Worm (Caenorhabditis elegans) whole organism, L1 larva: ENCODE results near the gene sas-1.

Experiments
- C04F5.9 ChIP-seq: sonication (generic microtip); optimal IDR thresholded peaks from 2 replicates; lab custom pipeline; 2016; ENCODE audit warnings: missing genetic modification characterization, missing compliant biosample characterization
- C16A3.4 ChIP-seq: fragments of 150-350 bp; optimal IDR thresholded peaks from 2 replicates; lab custom pipeline; 2014; ENCODE audit warnings: missing biosample characterization, missing genetic modification characterization
- F16B12.6 ChIP-seq: fragments of 150-350 bp; optimal IDR thresholded peaks from 2 replicates; lab custom pipeline; 2014; ENCODE audit warnings: missing biosample characterization, missing genetic modification characterization
- Y116A8C.19 ChIP-seq: sonication (generic microtip); optimal IDR thresholded peaks from 2 replicates; lab custom pipeline; 2016; ENCODE audit warnings: missing compliant biosample characterization, missing genetic modification characterization, borderline replicate concordance
- aha-1 ChIP-seq: fragments of 150-350 bp; optimal IDR thresholded peaks from 2 replicates; lab custom pipeline; 2014; ENCODE audit warnings: missing biosample characterization, missing genetic modification characterization
- ceh-8 ChIP-seq: fragments of 200-800 bp; sonication (Bioruptor generic); optimal IDR thresholded peaks from 2 replicates; lab custom pipeline; 2018; ENCODE audit warnings: mild to moderate bottlenecking, missing genetic modification characterization, moderate library complexity, missing compliant biosample characterization
- ceh-82 ChIP-seq, 3 experiments: fragments of 150-350 bp in 1 of 3; sonication (generic microtip) in 2 of 3; optimal IDR thresholded peaks; 2 replicates each; lab custom pipeline; 2014 to 2017; ENCODE audit warnings: missing biosample characterization in 3 of 3, missing genetic modification characterization in 3 of 3
- ceh-88 ChIP-seq: fragments of 200-800 bp; sonication (Bioruptor generic); IDR thresholded peaks from 2 replicates; pipeline ENCODE4 v1.3.6; 2022; ENCODE audit warnings: missing genetic modification characterization, missing compliant biosample characterization
- ceh-90 ChIP-seq: sonication (generic microtip); optimal IDR thresholded peaks from 2 replicates; lab custom pipeline; 2016; ENCODE audit warnings: missing genetic modification characterization, missing compliant biosample characterization
- efl-1 ChIP-seq, 4 experiments: fragments of 150-350 bp; optimal IDR thresholded peaks in 3 of 4; peaks in 1 of 4; 1 replicate in 1 of 4; 2 replicates in 3 of 4; lab custom pipeline; 2014; ENCODE audit warnings: missing biosample characterization in 2 of 4, missing genetic modification characterization in 2 of 4, missing genetic modification reagents in 2 of 4
- efl-3 ChIP-seq: fragments of 200-800 bp; sonication (Bioruptor generic); optimal IDR thresholded peaks from 2 replicates; lab custom pipeline; 2018; ENCODE audit warnings: mild to moderate bottlenecking, missing genetic modification characterization, missing compliant biosample characterization
- egl-27 ChIP-seq, 2 experiments: fragments of 150-350 bp in 1 of 2; sonication (generic microtip); optimal IDR thresholded peaks; 3 replicates each; lab custom pipeline; 2017 to 2018; ENCODE audit warnings: missing biosample characterization in 2 of 2, missing genetic modification characterization in 2 of 2, missing genetic modification reagents in 2 of 2
- elt-2 ChIP-seq: sonication (generic microtip); optimal IDR thresholded peaks from 2 replicates; lab custom pipeline; 2016; ENCODE audit warnings: missing genetic modification characterization, mild to moderate bottlenecking, inconsistent platforms, missing compliant biosample characterization, missing genetic modification reagents
- elt-3 ChIP-seq, 6 experiments: fragments of 150-350 bp in 1 of 6; sonication (generic microtip); optimal IDR thresholded peaks; 2 replicates each; lab custom pipeline; 2017 to 2018; ENCODE audit warnings: missing biosample characterization in 6 of 6, missing genetic modification characterization in 6 of 6, inconsistent platforms in 1 of 6
- ets-5 ChIP-seq: fragments of 200-800 bp; sonication (Bioruptor generic); IDR thresholded peaks from 2 replicates; pipeline ENCODE4 v1.3.6; 2022; ENCODE audit warnings: missing genetic modification characterization, missing compliant biosample characterization
- fkh-10 ChIP-seq: sonication (generic microtip); optimal IDR thresholded peaks from 2 replicates; lab custom pipeline; 2017; ENCODE audit warnings: missing biosample characterization, missing genetic modification reagents, missing genetic modification characterization
- fkh-8 ChIP-seq: sonication (generic microtip); optimal IDR thresholded peaks from 2 replicates; lab custom pipeline; 2016; ENCODE audit warnings: mild to moderate bottlenecking, missing genetic modification characterization, missing compliant biosample characterization
- fos-1 ChIP-seq: fragments of 150-350 bp; optimal IDR thresholded peaks from 2 replicates; lab custom pipeline; 2014; ENCODE audit warnings: missing biosample characterization, missing genetic modification characterization
- hlh-17 ChIP-seq: fragments of 200-800 bp; sonication (Bioruptor generic); optimal IDR thresholded peaks from 2 replicates; lab custom pipeline; 2018; ENCODE audit warnings: missing genetic modification characterization, mild to moderate bottlenecking, missing compliant biosample characterization, moderate library complexity, borderline replicate concordance
- hlh-4 ChIP-seq: sonication (generic microtip); optimal IDR thresholded peaks from 2 replicates; lab custom pipeline; 2016; ENCODE audit warnings: mild to moderate bottlenecking, missing genetic modification characterization, missing compliant biosample characterization
- hpl-2 ChIP-seq: fragments of 150-350 bp; optimal IDR thresholded peaks from 2 replicates; lab custom pipeline; 2014; ENCODE audit warnings: missing biosample characterization, missing genetic modification reagents, missing genetic modification characterization
- irx-1 ChIP-seq: sonication (generic microtip); optimal IDR thresholded peaks from 2 replicates; lab custom pipeline; 2016; ENCODE audit warnings: missing genetic modification characterization, missing compliant biosample characterization
- isw-1 ChIP-seq: fragments of 200-800 bp; sonication (Bioruptor generic); IDR thresholded peaks from 2 replicates; pipeline ENCODE4 v1.3.6; 2022; ENCODE audit warnings: missing genetic modification characterization, missing compliant biosample characterization
- jun-1 ChIP-seq: fragments of 150-350 bp; optimal IDR thresholded peaks from 2 replicates; lab custom pipeline; 2014; ENCODE audit warnings: missing biosample characterization, missing genetic modification reagents, missing genetic modification characterization
- lin-13 ChIP-seq: fragments of 150-350 bp; optimal IDR thresholded peaks from 2 replicates; lab custom pipeline; 2014; ENCODE audit warnings: missing biosample characterization, missing genetic modification reagents, missing genetic modification characterization
- lin-14 ChIP-seq: fragments of 200-800 bp; sonication (Bioruptor generic); optimal IDR thresholded peaks from 2 replicates; lab custom pipeline; 2018; ENCODE audit warnings: mild to moderate bottlenecking, missing genetic modification characterization, moderate library complexity, missing compliant biosample characterization
- lin-35 ChIP-seq, 2 experiments: fragments of 150-350 bp; optimal IDR thresholded peaks; 2 replicates each; lab custom pipeline; 2014; ENCODE audit warnings: missing biosample characterization in 2 of 2, missing genetic modification characterization in 2 of 2, missing genetic modification reagents in 2 of 2
- lin-39 ChIP-seq: fragments of 150-350 bp; optimal IDR thresholded peaks from 2 replicates; lab custom pipeline; 2014; ENCODE audit warnings: missing biosample characterization, missing genetic modification reagents, missing genetic modification characterization
- lir-3 ChIP-seq: sonication (generic microtip); optimal IDR thresholded peaks from 2 replicates; lab custom pipeline; 2016; ENCODE audit warnings: mild to moderate bottlenecking, missing genetic modification characterization, moderate library complexity, missing compliant biosample characterization; ENCODE audit not compliant: poor library complexity
- mab-9 ChIP-seq: fragments of 200-800 bp; sonication (Bioruptor generic); IDR thresholded peaks from 2 replicates; pipeline ENCODE4 v1.3.6; 2022; ENCODE audit warnings: missing genetic modification reagents, missing genetic modification characterization, missing compliant biosample characterization
- mdl-1 ChIP-seq, 2 experiments: fragments of 150-350 bp; optimal IDR thresholded peaks; 2 replicates each; lab custom pipeline; 2014 to 2017; ENCODE audit warnings: missing biosample characterization in 2 of 2, missing genetic modification characterization in 2 of 2, inconsistent platforms in 1 of 2
- mef-2 ChIP-seq: fragments of 150-350 bp; optimal IDR thresholded peaks from 2 replicates; lab custom pipeline; 2014; ENCODE audit warnings: missing biosample characterization, missing genetic modification characterization
- mep-1 ChIP-seq: fragments of 150-350 bp; optimal IDR thresholded peaks from 2 replicates; lab custom pipeline; 2014; ENCODE audit warnings: missing biosample characterization, missing genetic modification characterization
- nhr-19 ChIP-seq: fragments of 200-800 bp; sonication (Bioruptor generic); conservative IDR thresholded peaks from 2 replicates; pipeline ENCODE4 v1.3.6; 2022; ENCODE audit warnings: missing genetic modification characterization, missing compliant biosample characterization
- nhr-20 ChIP-seq: sonication (generic microtip); optimal IDR thresholded peaks from 2 replicates; lab custom pipeline; 2016; ENCODE audit warnings: mild to moderate bottlenecking, missing genetic modification characterization, missing compliant biosample characterization
- nhr-237 ChIP-seq: fragments of 150-350 bp; optimal IDR thresholded peaks from 2 replicates; lab custom pipeline; 2014; ENCODE audit warnings: missing biosample characterization, missing genetic modification characterization
- nhr-47 ChIP-seq: sonication (generic microtip); optimal IDR thresholded peaks from 2 replicates; lab custom pipeline; 2016; ENCODE audit warnings: mild to moderate bottlenecking, missing genetic modification characterization, moderate library complexity, missing compliant biosample characterization
- nhr-77 ChIP-seq: fragments of 150-350 bp; optimal IDR thresholded peaks from 2 replicates; lab custom pipeline; 2014; ENCODE audit warnings: missing biosample characterization, missing genetic modification characterization
- nhr-90 ChIP-seq: sonication (generic microtip); optimal IDR thresholded peaks from 2 replicates; lab custom pipeline; 2016; ENCODE audit warnings: mild to moderate bottlenecking, missing genetic modification characterization, missing compliant biosample characterization; ENCODE audit not compliant: poor library complexity
- pag-3 ChIP-seq: sonication (generic microtip); optimal IDR thresholded peaks from 2 replicates; lab custom pipeline; 2017; ENCODE audit warnings: missing genetic modification characterization, mild to moderate bottlenecking, missing compliant biosample characterization, antibody characterized with exemption, borderline replicate concordance; ENCODE audit not compliant: insufficient read depth
- pax-3 ChIP-seq: fragments of 200-800 bp; sonication (Bioruptor generic); optimal IDR thresholded peaks from 2 replicates; lab custom pipeline; 2018; ENCODE audit warnings: mild to moderate bottlenecking, missing genetic modification characterization, moderate library complexity, missing compliant biosample characterization
- pqm-1 ChIP-seq: sonication (generic microtip); optimal IDR thresholded peaks from 3 replicates; lab custom pipeline; 2017; ENCODE audit warnings: missing biosample characterization, missing genetic modification characterization
- skn-1 ChIP-seq: fragments of 150-350 bp; optimal IDR thresholded peaks from 2 replicates; lab custom pipeline; 2014; ENCODE audit warnings: missing biosample characterization, missing genetic modification characterization
- snpc-4 ChIP-seq: fragments of 150-350 bp; optimal IDR thresholded peaks from 2 replicates; lab custom pipeline; 2014; ENCODE audit warnings: missing biosample characterization, missing genetic modification characterization
- snu-23 ChIP-seq: sonication (generic microtip); optimal IDR thresholded peaks from 2 replicates; lab custom pipeline; 2016; ENCODE audit warnings: missing genetic modification characterization, missing compliant biosample characterization
- sox-4 ChIP-seq: sonication (generic microtip); optimal IDR thresholded peaks from 2 replicates; lab custom pipeline; 2016; ENCODE audit warnings: missing genetic modification characterization, missing compliant biosample characterization
- sptf-1 ChIP-seq: fragments of 150-350 bp; optimal IDR thresholded peaks from 2 replicates; lab custom pipeline; 2014; ENCODE audit warnings: missing biosample characterization, missing genetic modification characterization
- tlp-1 ChIP-seq: fragments of 150-350 bp; optimal IDR thresholded peaks from 2 replicates; lab custom pipeline; 2014; ENCODE audit warnings: missing biosample characterization, missing genetic modification characterization
- unc-30 ChIP-seq: sonication (generic microtip); optimal IDR thresholded peaks from 2 replicates; lab custom pipeline; 2017; ENCODE audit warnings: missing biosample characterization, missing genetic modification characterization
- xbp-1 ChIP-seq: sonication (generic microtip); optimal IDR thresholded peaks from 2 replicates; lab custom pipeline; 2016; ENCODE audit warnings: missing genetic modification characterization, missing compliant biosample characterization
- zip-4 ChIP-seq: fragments of 200-800 bp; sonication (Bioruptor generic); optimal IDR thresholded peaks from 2 replicates; lab custom pipeline; 2018; ENCODE audit warnings: mild to moderate bottlenecking, missing genetic modification characterization, moderate library complexity, missing compliant biosample characterization
- ztf-11 ChIP-seq, 2 experiments: sonication (generic microtip); optimal IDR thresholded peaks; 2 replicates each; lab custom pipeline; 2016 to 2017; ENCODE audit warnings: missing genetic modification characterization in 2 of 2, missing biosample characterization in 1 of 2, missing compliant biosample characterization in 1 of 2
- ztf-4 ChIP-seq: fragments of 150-350 bp; optimal IDR thresholded peaks from 2 replicates; lab custom pipeline; 2014; ENCODE audit warnings: missing biosample characterization, missing genetic modification characterization

The sas-1 gene

DNA sequence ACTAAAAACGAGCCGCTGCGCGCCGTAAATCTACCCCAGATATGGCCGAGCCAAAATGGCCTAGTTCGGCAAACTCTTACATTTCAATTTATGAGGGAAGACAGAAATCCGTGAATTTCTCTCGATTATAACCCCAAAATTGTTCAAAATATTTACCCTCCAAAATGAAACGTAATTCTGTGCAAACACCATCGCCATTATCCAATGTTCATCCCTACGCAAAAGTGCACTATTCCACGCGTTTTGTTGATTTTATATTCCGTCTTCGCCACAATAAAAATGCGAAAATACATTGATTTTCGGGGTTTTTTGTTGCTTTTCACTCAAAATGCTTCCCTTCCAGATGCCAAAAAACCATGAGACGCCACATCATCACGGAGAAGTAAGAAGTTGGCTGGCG, 11.9 kb downstream of the sas-1 start, which contains the start of gene hut-1 (continued):
- TF ChIP-seq mab-9 (GFP tag; lab: Robert Waterston, UW) (no peak), aha-1 (tag; lab: Kevin White, UChicago) (no peak), egl-27 (tag; optimal IDR thresholded peaks at IDR 0.05; lab: Kevin White, UChicago) (no peak), ceh-82 (tag; optimal IDR thresholded peaks at IDR 0.05; lab: Kevin White, UChicago) (peak; percentile 1 to 60 (median 37)), ets-5 (GFP tag; lab: Robert Waterston, UW) (no peak), F16B12.6 (tag; lab: Kevin White, UChicago) (peak; percentile 96), snu-23 (GFP tag; lab: Kevin White, UChicago) (peak; percentile 72), ceh-8 (GFP tag; lab: Kevin White, UChicago) (no peak), pqm-1 (tag; lab: Kevin White, UChicago) (no peak), fkh-8 (tag; lab: Kevin White, UChicago) (no peak), pax-3 (tag; lab: Kevin White, UChicago) (no peak), nhr-77 (no peak), efl-1 (optimal IDR thresholded peaks at IDR 0.05; lab: Kevin White, UChicago) (peak; percentile 60 to 85), efl-1 (GFP tag; optimal IDR thresholded peaks at IDR 0.05 in 1 of 2; lab: Kevin White, UChicago) (peak; percentile 88 to 98), sox-4 (no peak), mep-1 (tag; lab: Kevin White, UChicago) (peak; percentile 29), pag-3 (tag; lab: Kevin White, UChicago) (no peak), nhr-90 (tag; lab: Kevin White, UChicago) (no peak), nhr-237 (tag; lab: Kevin White, UChicago) (no peak), nhr-47 (tag; lab: Kevin White, UChicago) (peak; percentile 46), lin-14 (GFP tag; lab: Kevin White, UChicago) (no peak), Y116A8C.19 (tag; lab: Kevin White, UChicago) (no peak), jun-1 (tag; lab: Kevin White, UChicago) (no peak), ceh-90 (tag; lab: Kevin White, UChicago) (no peak), nhr-19 (GFP tag; lab: Robert Waterston, UW) (no peak), mdl-1 (tag; optimal IDR thresholded peaks at IDR 0.05; lab: Kevin White, UChicago) (peak in 1 of 2 experiments; percentile 34), elt-2 (no peak), ceh-88 (GFP tag; lab: Robert Waterston, UW) (no peak), mef-2 (tag; lab: Kevin White, UChicago) (no peak), hpl-2 (no peak), elt-3 (tag; optimal IDR thresholded peaks at IDR 0.05; lab: Kevin White, UChicago) (peak in 1 of 6 experiments; percentile 59), hlh-17 (GFP tag; lab: Kevin White, UChicago) (no peak), efl-3 (GFP tag; lab: Kevin White, UChicago) (no peak), lin-13 (GFP tag; lab: Kevin White, UChicago) (no peak), snpc-4 (tag; lab: Kevin White, UChicago) (no peak), isw-1 (GFP tag; lab: Robert Waterston, UW) (no peak), unc-30 (no peak), fos-1 (tag; lab: Kevin White, UChicago) (no peak), tlp-1 (no peak), ztf-11 (tag; optimal IDR thresholded peaks at IDR 0.05; lab: Kevin White, UChicago) (no peak), lir-3 (tag; lab: Kevin White, UChicago) (no peak), C04F5.9 (no peak), fkh-10 (GFP tag; lab: Kevin White, UChicago) (no peak), nhr-20 (tag; lab: Kevin White, UChicago) (peak; percentile 41), xbp-1 (tag; lab: Kevin White, UChicago) (peak; percentile 82), sptf-1 (tag; lab: Kevin White, UChicago) (no peak), irx-1 (tag; lab: Kevin White, UChicago) (no peak), skn-1 (tag; lab: Kevin White, UChicago) (no peak), ztf-4 (tag; lab: Kevin White, UChicago) (no peak), C16A3.4 (tag; lab: Kevin White, UChicago) (peak; percentile 72), lin-39 (tag; lab: Kevin White, UChicago) (no peak), lin-35 (GFP tag; optimal IDR thresholded peaks at IDR 0.05; lab: Kevin White, UChicago) (peak; percentile 82 to 93), hlh-4 (tag; lab: Kevin White, UChicago) (no peak), zip-4 (GFP tag; lab: Kevin White, UChicago) (no peak)
